Worm (Caenorhabditis elegans): ENCODE measurements around the gene B0222.1.

Gene B0222.1

ce11 chrV:9122004-9122403 lies 12.1 kb upstream of the B0222.1 start, which contains the start of gene F21C10.13:
F21C10.13 (plus strand) TSS chrV:9122304.
- TF ChIP-seq pag-3 (tag; optimal IDR thresholded peaks at IDR 0.05; ENCODE audit: borderline replicate concordance, insufficient read depth) (no peak), efl-1 (optimal IDR thresholded peaks at IDR 0.05) (no peak), efl-1 (GFP tag; optimal IDR thresholded peaks at IDR 0.05 in 1 of 2) (peak in 1 of 2 experiments; percentile 52)

ce11 chrV:9123186-9123585 lies 10.9 kb upstream of the B0222.1 start, which contains the start of gene F21C10.11:
F21C10.11 (plus strand) TSS chrV:9123486.
- TF ChIP-seq pag-3 (tag; optimal IDR thresholded peaks at IDR 0.05; ENCODE audit: borderline replicate concordance, insufficient read depth): no peak
- TF ChIP-seq swsn-7 (tag; optimal IDR thresholded peaks at IDR 0.05): no peak
- TF ChIP-seq blmp-1 (tag; optimal IDR thresholded peaks at IDR 0.05): no peak
- no peak for TF ChIP-seq dsc-1 (tag; optimal IDR thresholded peaks at IDR 0.05)
- TF ChIP-seq zip-4 (GFP tag; optimal IDR thresholded peaks at IDR 0.05): no peak
- no peak for TF ChIP-seq unc-98 (GFP tag; IDR thresholded peaks at IDR 0.05)
- no peak for TF ChIP-seq nhr-85 (tag)

- TF ChIP-seq lin-35 (GFP tag; optimal IDR thresholded peaks at IDR 0.05): no peak
- TF ChIP-seq swsn-7 (tag; optimal IDR thresholded peaks at IDR 0.05): no peak
- TF ChIP-seq pqm-1 (tag; optimal IDR thresholded peaks at IDR 0.05): no peak
- no peak for TF ChIP-seq nhr-11 (tag; optimal IDR thresholded peaks at IDR 0.05)
- TF ChIP-seq sptf-1 (tag; optimal IDR thresholded peaks at IDR 0.05): no peak
- no peak for TF ChIP-seq egl-13 (tag; optimal IDR thresholded peaks at IDR 0.05)
- TF ChIP-seq C16A3.4 (tag; optimal IDR thresholded peaks at IDR 0.05): no peak
- TF ChIP-seq ets-5 (GFP tag; IDR thresholded peaks at IDR 0.05): no peak
- TF ChIP-seq ama-1 (optimal IDR thresholded peaks at IDR 0.05): no peak
- TF ChIP-seq nhr-85 (tag): no peak
- TF ChIP-seq pag-3 (tag; optimal IDR thresholded peaks at IDR 0.05; ENCODE audit: borderline replicate concordance, insufficient read depth): no peak
- TF ChIP-seq hpl-2 (GFP tag; optimal IDR thresholded peaks at IDR 0.05): no peak
- TF ChIP-seq mab-9 (GFP tag; IDR thresholded peaks at IDR 0.05): no peak
- TF ChIP-seq fkh-8 (tag; optimal IDR thresholded peaks at IDR 0.05): no peak
- TF ChIP-seq lin-15B (tag; optimal IDR thresholded peaks at IDR 0.05): no peak
- no peak for TF ChIP-seq fos-1 (tag; optimal IDR thresholded peaks at IDR 0.05)
- TF ChIP-seq pax-3 (tag; optimal IDR thresholded peaks at IDR 0.05): no peak
- TF ChIP-seq unc-86 (tag; optimal IDR thresholded peaks at IDR 0.05): no peak
- TF ChIP-seq nhr-71 (tag; optimal IDR thresholded peaks at IDR 0.05): no peak
- no peak for TF ChIP-seq unc-130 (tag; optimal IDR thresholded peaks at IDR 0.05)
These were observed 9.9 kb upstream of the B0222.1 start, which contains the start of gene F21C10.6 for ce11 chrV:9124180-9124579. F21C10.6 (plus strand) TSS chrV:9124480.

ce11 chrV:9125345-9125744 lies 8.7 kb upstream of the B0222.1 start, which contains the start of gene F21C10.5:
F21C10.5 (plus strand) TSS chrV:9125645.
- TF ChIP-seq mab-9 (GFP tag; IDR thresholded peaks at IDR 0.05): no peak
- TF ChIP-seq efl-1 (optimal IDR thresholded peaks at IDR 0.05): no peak
- no peak for TF ChIP-seq efl-1 (GFP tag; optimal IDR thresholded peaks at IDR 0.05 in 1 of 2)
- no peak for TF ChIP-seq hlh-17 (GFP tag; optimal IDR thresholded peaks at IDR 0.05; ENCODE audit: borderline replicate concordance)
- no peak for TF ChIP-seq sptf-1 (tag; optimal IDR thresholded peaks at IDR 0.05)
- TF ChIP-seq alr-1 (tag; optimal IDR thresholded peaks at IDR 0.05; ENCODE audit: borderline replicate concordance): no peak
- TF ChIP-seq ets-5 (GFP tag; IDR thresholded peaks at IDR 0.05): no peak
- TF ChIP-seq zag-1 (tag; optimal IDR thresholded peaks at IDR 0.05): no peak
- no peak for TF ChIP-seq isw-1 (GFP tag; IDR thresholded peaks at IDR 0.05)
- TF ChIP-seq C16A3.4 (tag; optimal IDR thresholded peaks at IDR 0.05): no peak
- no peak for TF ChIP-seq mep-1 (tag; optimal IDR thresholded peaks at IDR 0.05)
- no peak for TF ChIP-seq lir-3 (tag; optimal IDR thresholded peaks at IDR 0.05; ENCODE audit: poor library complexity)
- TF ChIP-seq unc-86 (tag; optimal IDR thresholded peaks at IDR 0.05): no peak
- TF ChIP-seq fkh-10 (GFP tag; optimal IDR thresholded peaks at IDR 0.05): no peak
- no peak for TF ChIP-seq nhr-47 (tag; optimal IDR thresholded peaks at IDR 0.05)
- TF ChIP-seq lin-13 (GFP tag; optimal IDR thresholded peaks at IDR 0.05): no peak
- no peak for TF ChIP-seq pag-3 (tag; optimal IDR thresholded peaks at IDR 0.05; ENCODE audit: borderline replicate concordance, insufficient read depth)
- TF ChIP-seq nhr-28 (tag; optimal IDR thresholded peaks at IDR 0.05): no peak
- no peak for TF ChIP-seq ceh-82 (tag; optimal IDR thresholded peaks at IDR 0.05)
